Worm (Caenorhabditis elegans) whole organism, L2 larva: Measurements from ENCODE around the gene nhr-262.

Experiments used
- C34F6.9 ChIP-seq: fragments of 150-350 bp; optimal IDR thresholded peaks from 2 replicates; lab custom pipeline; 2014; ENCODE audit warnings: missing biosample characterization, missing genetic modification characterization
- aly-2 ChIP-seq: fragments of 150-350 bp; optimal IDR thresholded peaks from 2 replicates; lab custom pipeline; 2014; ENCODE audit warnings: missing biosample characterization, missing genetic modification characterization
- blmp-1 ChIP-seq: sonication (generic microtip); optimal IDR thresholded peaks from 2 replicates; lab custom pipeline; 2017; ENCODE audit warnings: missing genetic modification characterization, mild to moderate bottlenecking, missing compliant biosample characterization, antibody characterized with exemption, moderate library complexity; ENCODE audit not compliant: insufficient read depth
- ceh-16 ChIP-seq: fragments of 150-350 bp; optimal IDR thresholded peaks from 2 replicates; lab custom pipeline; 2014; ENCODE audit warnings: missing biosample characterization, missing genetic modification characterization
- ceh-82 ChIP-seq: fragments of 150-350 bp; optimal IDR thresholded peaks from 2 replicates; lab custom pipeline; 2014; ENCODE audit warnings: missing biosample characterization, missing genetic modification characterization
- crh-2 ChIP-seq: sonication (generic microtip); optimal IDR thresholded peaks from 2 replicates; lab custom pipeline; 2017; ENCODE audit warnings: missing biosample characterization, missing genetic modification characterization
- egl-27 ChIP-seq: sonication (generic microtip); optimal IDR thresholded peaks from 3 replicates; lab custom pipeline; 2017; ENCODE audit warnings: missing biosample characterization, missing genetic modification reagents, missing genetic modification characterization
- lin-13 ChIP-seq: fragments of 150-350 bp; optimal IDR thresholded peaks from 2 replicates; lab custom pipeline; 2014; ENCODE audit warnings: missing biosample characterization, missing genetic modification reagents, missing genetic modification characterization
- mdl-1 ChIP-seq, 2 experiments: fragments of 150-350 bp in 1 of 2; sonication (generic microtip) in 1 of 2; optimal IDR thresholded peaks; 2 replicates each; lab custom pipeline; 2017; ENCODE audit warnings: missing biosample characterization in 2 of 2, missing genetic modification characterization in 2 of 2
- nhr-21 ChIP-seq: fragments of 150-350 bp; optimal IDR thresholded peaks from 2 replicates; lab custom pipeline; 2014; ENCODE audit warnings: missing biosample characterization, missing genetic modification characterization
- nhr-237 ChIP-seq: fragments of 150-350 bp; optimal IDR thresholded peaks from 2 replicates; lab custom pipeline; 2014; ENCODE audit warnings: missing biosample characterization, missing genetic modification characterization
- nhr-6 ChIP-seq: fragments of 150-350 bp; optimal IDR thresholded peaks from 2 replicates; lab custom pipeline; 2014; ENCODE audit warnings: missing biosample characterization, missing genetic modification characterization
- skn-1 ChIP-seq: sonication (generic microtip); optimal IDR thresholded peaks from 2 replicates; lab custom pipeline; 2017; ENCODE audit warnings: missing biosample characterization, missing genetic modification characterization
- snpc-4 ChIP-seq: fragments of 150-350 bp; optimal IDR thresholded peaks from 2 replicates; lab custom pipeline; 2014; ENCODE audit warnings: missing biosample characterization, missing genetic modification characterization

- TF ChIP-seq ceh-16 (tag; lab: Kevin White, UChicago), result no peak
- TF ChIP-seq nhr-6 (tag; lab: Kevin White, UChicago), result no peak
- TF ChIP-seq ceh-82 (tag; lab: Kevin White, UChicago), result no peak
- no peak for TF ChIP-seq blmp-1 (tag; lab: Kevin White, UChicago)
- no peak for TF ChIP-seq crh-2 (tag; lab: Kevin White, UChicago)
- TF ChIP-seq C34F6.9, result no peak
- no peak for TF ChIP-seq egl-27 (tag; lab: Kevin White, UChicago)
- TF ChIP-seq snpc-4 (tag; lab: Kevin White, UChicago), result no peak
- no peak for TF ChIP-seq nhr-21 (tag; lab: Kevin White, UChicago)
- TF ChIP-seq aly-2 (tag; lab: Kevin White, UChicago), result no peak
- no peak for TF ChIP-seq skn-1 (tag; lab: Kevin White, UChicago)
- TF ChIP-seq mdl-1 (tag; optimal IDR thresholded peaks at IDR 0.05; lab: Kevin White, UChicago), result no peak
- no peak for TF ChIP-seq lin-13 (GFP tag; lab: Kevin White, UChicago)
- TF ChIP-seq nhr-237 (tag; lab: Kevin White, UChicago), result no peak
Observed at ce11 chrV:16857977-16858479, 46.7 kb upstream of the nhr-262 start, which contains the start of the genes clec-31 and clec-22.
